Fruit fly (Drosophila melanogaster) whole organism, embryonic: ENCODE measurements around the gene CG5171.
A peak's percentile ranks its signal among the peaks of the same experiment; 100 is the strongest.

Experiments
- Ada2b ChIP-seq: fragments of 200-800 bp; sonication (Bioruptor generic); IDR thresholded peaks from 2 replicates; pipeline ENCODE4 v1.3.6; 2022; ENCODE audit warnings: missing biosample characterization, missing genetic modification characterization
- Antp ChIP-seq: fragments of 200-800 bp; sonication (Bioruptor generic); optimal IDR thresholded peaks from 3 replicates; lab custom pipeline; 2016; ENCODE audit warnings: missing biosample characterization, missing genetic modification characterization
- Atf3 ChIP-seq: fragments of 200-800 bp; sonication (Bioruptor generic); optimal IDR thresholded peaks from 3 replicates; lab custom pipeline; 2016; ENCODE audit warnings: missing biosample characterization, missing genetic modification characterization
- CG10366 ChIP-seq: fragments of 200-800 bp; sonication (Bioruptor generic); IDR thresholded peaks from 2 replicates; pipeline ENCODE4 v1.3.6; 2022; ENCODE audit warnings: missing biosample characterization, missing genetic modification characterization
- CG11085 ChIP-seq: fragments of 200-800 bp; sonication (Bioruptor generic); IDR thresholded peaks from 2 replicates; pipeline ENCODE4 v1.3.6; 2022; ENCODE audit warnings: missing biosample characterization, missing genetic modification characterization
- CG11696 ChIP-seq: fragments of 200-800 bp; sonication (Bioruptor generic); IDR thresholded peaks from 2 replicates; pipeline ENCODE4 v1.3.6; 2022; ENCODE audit warnings: missing biosample characterization, missing genetic modification characterization
- CG12155 ChIP-seq: fragments of 200-800 bp; sonication (Bioruptor generic); optimal IDR thresholded peaks from 3 replicates; lab custom pipeline; 2016; ENCODE audit warnings: missing biosample characterization, missing genetic modification characterization
- CG12769 ChIP-seq: fragments of 200-800 bp; sonication (Bioruptor generic); optimal IDR thresholded peaks from 2 replicates; lab custom pipeline; 2019; ENCODE audit warnings: missing biosample characterization, mild to moderate bottlenecking, missing genetic modification characterization, moderate library complexity
- CG13287 ChIP-seq: fragments of 200-800 bp; sonication (Bioruptor generic); IDR thresholded peaks from 2 replicates; pipeline ENCODE4 v1.3.6; 2022; ENCODE audit warnings: missing biosample characterization, missing genetic modification characterization; ENCODE audit not compliant: partially characterized antibody
- CG15514 ChIP-seq: fragments of 200-800 bp; sonication (Bioruptor generic); optimal IDR thresholded peaks from 3 replicates; lab custom pipeline; 2017; ENCODE audit warnings: missing biosample characterization, missing genetic modification characterization, mild to moderate bottlenecking, moderate library complexity, missing genetic modification reagents
- CG15601 ChIP-seq: fragments of 200-800 bp; sonication (Bioruptor generic); optimal IDR thresholded peaks from 3 replicates; lab custom pipeline; 2019; ENCODE audit warnings: missing biosample characterization, mild to moderate bottlenecking, missing genetic modification characterization, moderate library complexity
- CG16813 ChIP-seq: fragments of 200-800 bp; sonication (Bioruptor generic); IDR thresholded peaks from 3 replicates; pipeline ENCODE4 v1.3.6; 2022; ENCODE audit warnings: missing biosample characterization, missing genetic modification characterization; ENCODE audit not compliant: partially characterized antibody
- CG18476 ChIP-seq: fragments of 200-800 bp; sonication (Bioruptor generic); optimal IDR thresholded peaks from 2 replicates; lab custom pipeline; 2016; ENCODE audit warnings: missing biosample characterization, mild to moderate bottlenecking, missing genetic modification characterization
- CG18764 ChIP-seq: fragments of 200-800 bp; sonication (Bioruptor generic); optimal IDR thresholded peaks from 3 replicates; lab custom pipeline; 2016; ENCODE audit warnings: missing biosample characterization, missing genetic modification characterization
- CG2678 ChIP-seq: fragments of 200-800 bp; sonication (Bioruptor generic); optimal IDR thresholded peaks from 3 replicates; lab custom pipeline; 2019; ENCODE audit warnings: missing biosample characterization, mild to moderate bottlenecking, missing genetic modification characterization, moderate library complexity
- CG31441 ChIP-seq: fragments of 200-800 bp; sonication (Bioruptor generic); IDR thresholded peaks from 2 replicates; pipeline ENCODE4 v1.3.6; 2022; ENCODE audit warnings: missing biosample characterization, missing genetic modification characterization
- CG33213 ChIP-seq: fragments of 200-800 bp; sonication (Bioruptor generic); optimal IDR thresholded peaks from 3 replicates; lab custom pipeline; 2016; ENCODE audit warnings: missing biosample characterization, missing genetic modification characterization
- CG34422 ChIP-seq: fragments of 200-800 bp; sonication (Bioruptor generic); IDR thresholded peaks from 3 replicates; pipeline ENCODE4 v1.3.6; 2022; ENCODE audit warnings: missing biosample characterization, missing genetic modification characterization
- CG3847 ChIP-seq: fragments of 200-800 bp; sonication (Bioruptor generic); IDR thresholded peaks from 2 replicates; pipeline ENCODE4 v1.3.6; 2022; ENCODE audit warnings: missing biosample characterization, missing genetic modification characterization
- CG4707 ChIP-seq: fragments of 200-800 bp; sonication (Bioruptor generic); optimal IDR thresholded peaks from 2 replicates; lab custom pipeline; 2018; ENCODE audit warnings: missing biosample characterization, mild to moderate bottlenecking, missing genetic modification characterization, moderate library complexity
- CG5953 ChIP-seq: fragments of 200-800 bp; sonication (Bioruptor generic); IDR thresholded peaks from 2 replicates; pipeline ENCODE4 v1.3.6; 2022; ENCODE audit warnings: missing biosample characterization, missing genetic modification characterization
- CG6683 ChIP-seq: fragments of 200-800 bp; sonication (Bioruptor generic); optimal IDR thresholded peaks from 2 replicates; lab custom pipeline; 2017; ENCODE audit warnings: missing biosample characterization, mild to moderate bottlenecking, missing genetic modification characterization, missing genetic modification reagents
- CG6765 ChIP-seq: fragments of 200-800 bp; sonication (Bioruptor generic); optimal IDR thresholded peaks from 3 replicates; lab custom pipeline; 2017; ENCODE audit warnings: missing biosample characterization, mild to moderate bottlenecking, missing genetic modification characterization
- CG6813 ChIP-seq: fragments of 200-800 bp; sonication (Bioruptor generic); optimal IDR thresholded peaks from 2 replicates; lab custom pipeline; 2017; ENCODE audit warnings: missing biosample characterization, missing genetic modification characterization, mild to moderate bottlenecking, moderate library complexity, missing genetic modification reagents
- CG7372 ChIP-seq: fragments of 200-800 bp; sonication (Bioruptor generic); IDR thresholded peaks from 2 replicates; pipeline ENCODE4 v1.3.6; 2022; ENCODE audit warnings: missing biosample characterization, missing genetic modification characterization
- CG7963 ChIP-seq: fragments of 200-800 bp; sonication (Bioruptor generic); IDR thresholded peaks from 3 replicates; pipeline ENCODE4 v1.3.6; 2022; ENCODE audit warnings: missing biosample characterization, missing genetic modification characterization; ENCODE audit not compliant: partially characterized antibody
- CG9609 ChIP-seq: fragments of 200-800 bp; sonication (Bioruptor generic); optimal IDR thresholded peaks from 3 replicates; lab custom pipeline; 2016; ENCODE audit warnings: missing biosample characterization, missing genetic modification characterization
- D19A ChIP-seq: fragments of 200-800 bp; optimal IDR thresholded peaks from 3 replicates; lab custom pipeline; 2019; ENCODE audit warnings: missing biosample characterization, mild to moderate bottlenecking, missing genetic modification characterization, moderate library complexity
- HLH3B ChIP-seq: fragments of 200-800 bp; sonication (Bioruptor generic); IDR thresholded peaks from 2 replicates; pipeline ENCODE4 v1.3.6; 2022; ENCODE audit warnings: missing biosample characterization, missing genetic modification characterization
- Hmr ChIP-seq: fragments of 200-800 bp; sonication (Bioruptor generic); optimal IDR thresholded peaks from 3 replicates; lab custom pipeline; 2017; ENCODE audit warnings: mild to moderate bottlenecking, missing biosample characterization, missing genetic modification reagents, missing genetic modification characterization
- Hr3 ChIP-seq: fragments of 200-800 bp; sonication (Bioruptor generic); optimal IDR thresholded peaks from 3 replicates; lab custom pipeline; 2016; ENCODE audit warnings: missing biosample characterization, missing genetic modification characterization
- Sin3A ChIP-seq: fragments of >200 bp; optimal IDR thresholded peaks from 2 replicates; lab custom pipeline; 2018
- Stat92E ChIP-seq, 3 experiments: fragments of >200 bp in 2 of 3; fragments of 200-800 bp in 1 of 3; sonication (Bioruptor generic) in 1 of 3; optimal IDR thresholded peaks; 2 replicates each; lab custom pipeline; 2017 to 2019; ENCODE audit warnings: missing biosample characterization in 3 of 3, missing genetic modification characterization in 3 of 3, mild to moderate bottlenecking in 1 of 3, moderate library complexity in 1 of 3
- Xbp1 ChIP-seq: fragments of 200-800 bp; sonication (Bioruptor generic); optimal IDR thresholded peaks from 3 replicates; lab custom pipeline; 2016; ENCODE audit warnings: missing biosample characterization, mild to moderate bottlenecking, missing genetic modification characterization
- az2 ChIP-seq: fragments of 200-800 bp; sonication (Bioruptor generic); optimal IDR thresholded peaks from 3 replicates; lab custom pipeline; 2016; ENCODE audit warnings: missing biosample characterization, missing genetic modification characterization
- bowl ChIP-seq: fragments of 200-800 bp; sonication (Bioruptor generic); IDR thresholded peaks from 2 replicates; pipeline ENCODE4 v1.3.6; 2022; ENCODE audit warnings: missing biosample characterization, missing genetic modification characterization
- chm ChIP-seq: fragments of 200-800 bp; sonication (Bioruptor generic); IDR thresholded peaks from 2 replicates; pipeline ENCODE4 v1.3.6; 2022; ENCODE audit warnings: missing biosample characterization, missing genetic modification characterization
- cwo ChIP-seq: fragments of 200-800 bp; sonication (Bioruptor generic); optimal IDR thresholded peaks from 3 replicates; lab custom pipeline; 2017; ENCODE audit warnings: missing biosample characterization, missing genetic modification characterization, mild to moderate bottlenecking, moderate library complexity, missing genetic modification reagents
- dmrt11E ChIP-seq: fragments of 200-800 bp; sonication (Bioruptor generic); optimal IDR thresholded peaks from 3 replicates; lab custom pipeline; 2018; ENCODE audit warnings: missing biosample characterization, mild to moderate bottlenecking, missing genetic modification characterization, moderate library complexity
- eve ChIP-seq, 2 experiments: fragments of >200 bp; optimal IDR thresholded peaks; 2 replicates each; lab custom pipeline; 2017; ENCODE audit warnings: missing biosample characterization in 2 of 2, missing genetic modification characterization in 2 of 2
- gcm ChIP-seq: fragments of 200-800 bp; sonication (Bioruptor generic); optimal IDR thresholded peaks from 2 replicates; lab custom pipeline; 2019; ENCODE audit warnings: missing biosample characterization, mild to moderate bottlenecking, missing genetic modification characterization, moderate library complexity
- grau ChIP-seq: fragments of 200-800 bp; optimal IDR thresholded peaks from 3 replicates; lab custom pipeline; 2019; ENCODE audit warnings: missing biosample characterization, mild to moderate bottlenecking, missing genetic modification characterization, moderate library complexity
- lov ChIP-seq, 2 experiments: fragments of 200-800 bp in 1 of 2; fragments of >200 bp in 1 of 2; sonication (Bioruptor generic) in 1 of 2; IDR thresholded peaks in 1 of 2; optimal IDR thresholded peaks in 1 of 2; 2 replicates in 1 of 2; 3 replicates in 1 of 2; pipeline versions ENCODE4 v1.3.6 to Lab custom; 2017 to 2022; ENCODE audit warnings: missing biosample characterization in 1 of 2, missing genetic modification characterization in 1 of 2
- nmo ChIP-seq: fragments of 200-800 bp; sonication (Bioruptor generic); optimal IDR thresholded peaks from 2 replicates; lab custom pipeline; 2018; ENCODE audit warnings: missing biosample characterization, mild to moderate bottlenecking, missing genetic modification characterization, moderate library complexity
- row ChIP-seq: fragments of 200-800 bp; sonication (Bioruptor generic); IDR thresholded peaks from 3 replicates; pipeline ENCODE4 v1.3.6; 2022; ENCODE audit warnings: missing biosample characterization, missing genetic modification characterization
- sna ChIP-seq: fragments of 200-800 bp; sonication (Bioruptor generic); IDR thresholded peaks from 2 replicates; pipeline ENCODE4 v1.3.6; 2022; ENCODE audit warnings: missing biosample characterization, missing genetic modification characterization; ENCODE audit not compliant: partially characterized antibody
- ssp ChIP-seq: fragments of 200-800 bp; sonication (Bioruptor generic); IDR thresholded peaks from 2 replicates; pipeline ENCODE4 v1.3.6; 2022; ENCODE audit warnings: missing biosample characterization, missing genetic modification characterization
- zfh2 ChIP-seq: fragments of 200-800 bp; sonication (Bioruptor generic); optimal IDR thresholded peaks from 2 replicates; lab custom pipeline; 2016; ENCODE audit warnings: missing biosample characterization, missing genetic modification characterization

The CG5171 gene

dm6 chr2L:7426326-7427066, 25.4 kb downstream of the CG5171 start, which contains the start of gene muc (continued):
- TF ChIP-seq lov (optimal IDR thresholded peaks at IDR 0.05; lab: Kevin White, UChicago) (no peak), lov (GFP tag; IDR thresholded peaks at IDR 0.05; lab: Robert Waterston, UW) (no peak), dmrt11E (peak; percentile 40), az2 (GFP tag; lab: Kevin White, UChicago) (peak; percentile 36), nmo (GFP tag; lab: Kevin White, UChicago) (peak; percentile 65), CG10366 (GFP tag; lab: Robert Waterston, UW) (peak; percentile 29; the same call in 1 of the 2 replicates), Xbp1 (GFP tag; lab: Kevin White, UChicago) (peak; percentile 54), CG2678 (tag; lab: Kevin White, UChicago) (peak; percentile 53), CG11085 (0 out of 2 replicates have a peak, but pooled peaks have one; percentile 12), Sin3A (lab: Kevin White, UChicago) (peak; percentile 86), zfh2 (GFP tag; lab: Kevin White, UChicago) (peak; percentile 41), row (GFP tag; lab: Robert Waterston, UW) (peak; percentile 90), CG11696 (GFP tag; lab: Robert Waterston, UW) (0 out of 2 replicates have a peak, but pooled peaks have one; percentile 16), HLH3B (peak; percentile 45; the same call in 1 of the 2 replicates), CG18476 (GFP tag; lab: Kevin White, UChicago) (no peak), CG15514 (GFP tag; lab: Kevin White, UChicago) (peak; percentile 42), Hmr (GFP tag; lab: Kevin White, UChicago) (peak; percentile 77), CG16813 (GFP tag; lab: Robert Waterston, UW) (peak; percentile 74), CG6813 (GFP tag; lab: Kevin White, UChicago) (no peak), CG15601 (tag; lab: Kevin White, UChicago) (peak; percentile 33), Ada2b (GFP tag; lab: Robert Waterston, UW) (no peak), CG33213 (peak; percentile 71), eve (GFP tag; optimal IDR thresholded peaks at IDR 0.05; lab: Kevin White, UChicago) (peak in 1 of 2 experiments; percentile 39), CG4707 (GFP tag; lab: Kevin White, UChicago) (no peak), CG13287 (GFP tag; lab: Robert Waterston, UW) (peak; percentile 70), CG31441 (GFP tag; lab: Robert Waterston, UW) (peak; percentile 52), CG3847 (peak; percentile 48; the same call in 1 of the 2 replicates), D19A (peak; percentile 63), CG12769 (tag; lab: Kevin White, UChicago) (peak; percentile 59), Hr3 (GFP tag; lab: Kevin White, UChicago) (peak; percentile 34), CG6765 (GFP tag; lab: Kevin White, UChicago) (no peak), CG9609 (GFP tag; lab: Kevin White, UChicago) (peak; percentile 38), grau (tag; lab: Kevin White, UChicago) (peak; percentile 55), gcm (no peak), Antp (GFP tag; lab: Kevin White, UChicago) (peak; percentile 46), CG12155 (GFP tag; lab: Kevin White, UChicago) (peak; percentile 33), CG7963 (GFP tag; lab: Robert Waterston, UW) (peak; percentile 44; the same call in 1 of the 3 replicates), ssp (GFP tag; lab: Robert Waterston, UW) (peak; percentile 98), CG7372 (GFP tag; lab: Robert Waterston, UW) (0 out of 2 replicates have a peak, but pooled peaks have one; percentile 18), CG5953 (GFP tag; lab: Robert Waterston, UW) (no peak), CG18764 (GFP tag; lab: Kevin White, UChicago) (peak; percentile 7), CG34422 (peak; percentile 8; the same call in 1 of the 3 replicates), cwo (GFP tag; lab: Kevin White, UChicago) (no peak), bowl (GFP tag; lab: Robert Waterston, UW) (no peak), sna (GFP tag; lab: Robert Waterston, UW) (no peak), chm (GFP tag; lab: Robert Waterston, UW) (peak; percentile 59; the same call in 1 of the 2 replicates), Stat92E (GFP tag; optimal IDR thresholded peaks at IDR 0.05; lab: Kevin White, UChicago) (peak in 1 of 3 experiments; percentile 78), CG6683 (GFP tag; lab: Kevin White, UChicago) (no peak), Atf3 (GFP tag; lab: Kevin White, UChicago) (no peak)
